Worm (Caenorhabditis elegans): ENCODE data around the gene apc-11.

- TF ChIP-seq ceh-88 (GFP tag; IDR thresholded peaks at IDR 0.05) (no peak), elt-3 (tag; optimal IDR thresholded peaks at IDR 0.05) (no peak), pag-3 (tag; optimal IDR thresholded peaks at IDR 0.05; ENCODE audit: borderline replicate concordance, insufficient read depth) (no peak), jun-1 (tag; optimal IDR thresholded peaks at IDR 0.05) (no peak), lsy-2 (tag; optimal IDR thresholded peaks at IDR 0.05) (no peak), egl-27 (tag; optimal IDR thresholded peaks at IDR 0.05) (no peak), nhr-77 (tag; optimal IDR thresholded peaks at IDR 0.05) (no peak), nhr-28 (tag; optimal IDR thresholded peaks at IDR 0.05) (no peak), dpl-1 (GFP tag; optimal IDR thresholded peaks at IDR 0.05) (no peak), hpl-2 (GFP tag; optimal IDR thresholded peaks at IDR 0.05) (no peak), mab-9 (GFP tag; IDR thresholded peaks at IDR 0.05) (no peak), unc-130 (tag; optimal IDR thresholded peaks at IDR 0.05) (no peak), nhr-76 (tag; optimal IDR thresholded peaks at IDR 0.05) (no peak), unc-62 (GFP tag; optimal IDR thresholded peaks at IDR 0.05) (no peak)
Measured at ce11 chrIII:4552872-4553271, 41.4 kb downstream of the apc-11 start.

Measured in whole organism, L1 larva.